Fruit fly (Drosophila melanogaster) whole organism, embryonic: ENCODE results near the gene Obp99b.

ENCODE experiments used
- CG10209 ChIP-seq: fragments of 200-800 bp; sonication (Bioruptor generic); optimal IDR thresholded peaks from 3 replicates; lab custom pipeline; 2017; ENCODE audit warnings: missing biosample characterization, mild to moderate bottlenecking, missing genetic modification characterization, missing genetic modification reagents
- CG15479 ChIP-seq: fragments of 200-800 bp; sonication (Bioruptor generic); optimal IDR thresholded peaks from 3 replicates; lab custom pipeline; 2019; ENCODE audit warnings: missing biosample characterization, mild to moderate bottlenecking, missing genetic modification characterization, moderate library complexity
- CG2120 ChIP-seq: fragments of 200-800 bp; sonication (Bioruptor generic); optimal IDR thresholded peaks from 3 replicates; lab custom pipeline; 2016; ENCODE audit warnings: missing biosample characterization, missing genetic modification characterization
- CG32532 ChIP-seq: fragments of 200-800 bp; sonication (Bioruptor generic); IDR thresholded peaks from 2 replicates; pipeline ENCODE4 v1.3.6; 2022; ENCODE audit warnings: missing biosample characterization, missing genetic modification characterization
- CG4360 ChIP-seq: fragments of 200-800 bp; sonication (Bioruptor generic); IDR thresholded peaks from 2 replicates; pipeline ENCODE4 v1.3.6; 2022; ENCODE audit warnings: missing biosample characterization, missing genetic modification characterization
- CG6175 ChIP-seq: fragments of 200-800 bp; sonication (Bioruptor generic); IDR thresholded peaks from 3 replicates; pipeline ENCODE4 v1.3.6; 2022; ENCODE audit warnings: missing biosample characterization, missing genetic modification characterization
- CG9727 ChIP-seq: fragments of 200-800 bp; sonication (Bioruptor generic); optimal IDR thresholded peaks from 3 replicates; lab custom pipeline; 2017; ENCODE audit warnings: missing biosample characterization, mild to moderate bottlenecking, missing genetic modification characterization
- D ChIP-seq, 2 experiments: fragments of 200-800 bp in 1 of 2; fragments of >200 bp in 1 of 2; sonication (Bioruptor generic) in 1 of 2; optimal IDR thresholded peaks; 2 replicates in 1 of 2; 3 replicates in 1 of 2; lab custom pipeline; 2017; ENCODE audit warnings: mild to moderate bottlenecking in 1 of 2, missing biosample characterization in 1 of 2, missing genetic modification characterization in 1 of 2, missing genetic modification reagents in 1 of 2
- Dek ChIP-seq: fragments of 200-800 bp; sonication (Bioruptor generic); optimal IDR thresholded peaks from 3 replicates; lab custom pipeline; 2019; ENCODE audit warnings: missing biosample characterization, mild to moderate bottlenecking, missing genetic modification characterization, moderate library complexity
- Drgx ChIP-seq: fragments of 200-800 bp; sonication (Bioruptor generic); IDR thresholded peaks from 2 replicates; pipeline ENCODE4 v1.3.6; 2022; ENCODE audit warnings: missing biosample characterization, missing genetic modification characterization
- HLH3B ChIP-seq: fragments of 200-800 bp; sonication (Bioruptor generic); IDR thresholded peaks from 2 replicates; pipeline ENCODE4 v1.3.6; 2022; ENCODE audit warnings: missing biosample characterization, missing genetic modification characterization
- NC2β ChIP-seq: fragments of 200-800 bp; sonication (Bioruptor generic); optimal IDR thresholded peaks from 2 replicates; lab custom pipeline; 2016; ENCODE audit warnings: missing biosample characterization, missing genetic modification characterization
- Rx ChIP-seq: fragments of 200-800 bp; sonication (Bioruptor generic); IDR thresholded peaks from 2 replicates; pipeline ENCODE4 v1.3.6; 2022; ENCODE audit warnings: missing biosample characterization, missing genetic modification characterization
- Sry-β ChIP-seq: fragments of 200-800 bp; sonication (Bioruptor generic); optimal IDR thresholded peaks from 2 replicates; lab custom pipeline; 2018; ENCODE audit warnings: missing biosample characterization, mild to moderate bottlenecking, missing genetic modification characterization, moderate library complexity
- Tbp ChIP-seq: fragments of >200 bp; optimal IDR thresholded peaks from 2 replicates; lab custom pipeline; 2018; ENCODE audit warnings: missing biosample characterization, missing genetic modification characterization
- Trl ChIP-seq, 3 experiments: fragments of >200 bp in 2 of 3; fragments of 200-800 bp in 1 of 3; sonication (Bioruptor generic) in 1 of 3; optimal IDR thresholded peaks; 2 replicates in 1 of 3; 3 replicates in 2 of 3; lab custom pipeline; 2016 to 2017; ENCODE audit warnings: missing biosample characterization in 1 of 3, missing genetic modification characterization in 1 of 3
- Usf ChIP-seq: fragments of 200-800 bp; sonication (Bioruptor generic); optimal IDR thresholded peaks from 2 replicates; lab custom pipeline; 2017; ENCODE audit warnings: missing genotype, missing biosample characterization, missing genetic modification characterization
- amos ChIP-seq: fragments of 200-800 bp; sonication (Bioruptor generic); IDR thresholded peaks from 2 replicates; pipeline ENCODE4 v1.3.6; 2022; ENCODE audit warnings: missing biosample characterization, missing genetic modification characterization; ENCODE audit not compliant: partially characterized antibody
- bowl ChIP-seq: fragments of 200-800 bp; sonication (Bioruptor generic); IDR thresholded peaks from 2 replicates; pipeline ENCODE4 v1.3.6; 2022; ENCODE audit warnings: missing biosample characterization, missing genetic modification characterization
- cad ChIP-seq: fragments of >200 bp; optimal IDR thresholded peaks from 2 replicates; lab custom pipeline; 2017; ENCODE audit warnings: missing biosample characterization, missing genetic modification characterization
- cg ChIP-seq: fragments of 200-800 bp; sonication (Bioruptor generic); optimal IDR thresholded peaks from 3 replicates; lab custom pipeline; 2019; ENCODE audit warnings: missing biosample characterization, mild to moderate bottlenecking, missing genetic modification characterization, moderate library complexity
- chinmo ChIP-seq: fragments of 200-800 bp; sonication (Bioruptor generic); IDR thresholded peaks from 4 replicates; pipeline ENCODE4 v1.3.6; 2022; ENCODE audit warnings: missing biosample characterization, missing genetic modification characterization; ENCODE audit not compliant: partially characterized antibody
- crol ChIP-seq: fragments of 200-800 bp; sonication (Bioruptor generic); IDR thresholded peaks from 2 replicates; pipeline ENCODE4 v1.3.6; 2022; ENCODE audit warnings: missing biosample characterization, missing genetic modification characterization
- gce ChIP-seq: fragments of 200-800 bp; sonication (Bioruptor generic); IDR thresholded peaks from 3 replicates; pipeline ENCODE4 v1.3.6; 2022; ENCODE audit warnings: missing biosample characterization, missing genetic modification characterization
- gem ChIP-seq: fragments of 200-800 bp; sonication (Bioruptor generic); optimal IDR thresholded peaks from 2 replicates; lab custom pipeline; 2019; ENCODE audit warnings: missing biosample characterization, mild to moderate bottlenecking, missing genetic modification characterization, moderate library complexity
- mam ChIP-seq: fragments of 200-800 bp; sonication (Bioruptor generic); optimal IDR thresholded peaks from 3 replicates; lab custom pipeline; 2016; ENCODE audit warnings: missing biosample characterization, missing genetic modification characterization
- row ChIP-seq: fragments of 200-800 bp; sonication (Bioruptor generic); IDR thresholded peaks from 3 replicates; pipeline ENCODE4 v1.3.6; 2022; ENCODE audit warnings: missing biosample characterization, missing genetic modification characterization
- sens-2 ChIP-seq: fragments of 200-800 bp; sonication (Bioruptor generic); IDR thresholded peaks from 2 replicates; pipeline ENCODE4 v1.3.6; 2022; ENCODE audit warnings: missing biosample characterization, missing genetic modification characterization
- slbo ChIP-seq: fragments of 200-800 bp; sonication (Bioruptor generic); IDR thresholded peaks from 2 replicates; pipeline ENCODE4 v1.3.6; 2022; ENCODE audit warnings: missing biosample characterization, missing genetic modification characterization
- so ChIP-seq: fragments of 200-800 bp; sonication (Bioruptor generic); IDR thresholded peaks from 3 replicates; pipeline ENCODE4 v1.3.6; 2022; ENCODE audit warnings: missing biosample characterization, missing genetic modification characterization
- tll ChIP-seq, 2 experiments: fragments of 200-800 bp in 1 of 2; fragments of >200 bp in 1 of 2; sonication (Bioruptor generic) in 1 of 2; optimal IDR thresholded peaks; 2 replicates each; lab custom pipeline; 2017 to 2019; ENCODE audit warnings: missing biosample characterization in 2 of 2, missing genetic modification characterization in 2 of 2, mild to moderate bottlenecking in 1 of 2, moderate library complexity in 1 of 2
- zen ChIP-seq: fragments of 200-800 bp; sonication (Bioruptor generic); optimal IDR thresholded peaks from 3 replicates; lab custom pipeline; 2018; ENCODE audit warnings: missing biosample characterization, mild to moderate bottlenecking, missing genetic modification characterization, moderate library complexity

Gene Obp99b

DNA sequence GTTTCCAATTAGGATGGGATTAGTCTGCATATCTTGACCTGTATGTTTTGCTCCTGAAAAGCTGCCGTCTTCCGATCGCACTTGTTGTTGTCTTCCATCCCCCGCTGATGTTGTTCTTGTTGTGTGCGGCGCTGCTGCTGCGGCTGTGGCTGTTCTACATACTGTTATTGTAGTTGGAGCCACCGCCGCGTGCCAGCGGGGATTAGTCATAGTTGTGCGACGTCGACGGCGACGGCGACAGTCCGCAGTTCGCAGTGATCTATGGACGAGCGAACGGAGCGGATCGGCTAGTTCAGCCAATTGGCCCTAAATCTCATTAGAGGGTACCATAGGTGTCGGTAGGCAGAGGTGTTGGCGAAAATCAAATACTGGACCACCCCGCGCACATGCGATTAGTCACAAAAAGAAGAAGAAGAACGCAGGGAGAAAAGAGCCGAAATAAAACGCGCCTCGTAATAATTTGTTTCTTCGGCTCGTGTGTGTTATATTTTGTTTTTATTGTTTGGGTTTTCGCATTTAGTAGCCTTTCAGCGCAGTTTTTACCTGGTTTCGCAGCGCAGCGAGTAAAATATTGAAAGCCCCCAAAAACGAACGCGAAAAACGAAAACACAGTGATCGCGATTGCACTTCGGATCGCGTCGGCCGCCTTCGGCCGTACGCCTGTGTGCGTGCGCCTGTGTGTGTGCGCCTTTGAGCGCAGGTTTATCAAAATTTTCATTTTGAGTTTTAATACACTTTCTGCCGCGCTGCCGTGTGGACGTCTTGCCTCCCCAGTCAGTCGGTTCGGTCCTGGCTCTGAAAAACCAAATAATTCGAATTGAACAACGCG, 48.8 kb upstream of the Obp99b start, which contains the start of gene kay (continued):
- TF ChIP-seq CG10209 = no peak
- 0 out of 2 replicates have a peak, but pooled peaks have one; percentile 10 for TF ChIP-seq amos

dm6 chr3R:29764249-29765042, 47.8 kb upstream of the Obp99b start:
- TF ChIP-seq sens-2 (GFP tag; lab: Robert Waterston, UW) = no peak
- peak in 1 of 2 experiments; percentile 68 for TF ChIP-seq tll (GFP tag; optimal IDR thresholded peaks at IDR 0.05; lab: Kevin White, UChicago)
- TF ChIP-seq CG4360 (GFP tag; lab: Robert Waterston, UW) = peak; percentile 79
- TF ChIP-seq zen (tag; lab: Kevin White, UChicago) = peak; percentile 89
- TF ChIP-seq CG9727 (GFP tag; lab: Kevin White, UChicago) = no peak
- TF ChIP-seq so (GFP tag; lab: Robert Waterston, UW) = no peak
- TF ChIP-seq chinmo (GFP tag; lab: Robert Waterston, UW) = 0 out of 4 replicates have a peak, but pooled peaks have one; percentile 74
- peak; percentile 62 for TF ChIP-seq Sry-β
- peak; percentile 59 for TF ChIP-seq D (optimal IDR thresholded peaks at IDR 0.05; lab: Kevin White, UChicago)
- no peak for TF ChIP-seq D (GFP tag; optimal IDR thresholded peaks at IDR 0.05; lab: Kevin White, UChicago)
- TF ChIP-seq cg (GFP tag; lab: Kevin White, UChicago) = peak; percentile 23
- TF ChIP-seq cad = peak; percentile 52
- peak; percentile 80 for TF ChIP-seq CG15479
- peak; percentile 34; the same call in 1 of the 3 replicates for TF ChIP-seq row (GFP tag; lab: Robert Waterston, UW)
- no peak for TF ChIP-seq mam (GFP tag; lab: Kevin White, UChicago)
- TF ChIP-seq Trl (optimal IDR thresholded peaks at IDR 0.05; lab: Kevin White, UChicago) = peak; percentile 66 to 84
- no peak for TF ChIP-seq Trl (GFP tag; optimal IDR thresholded peaks at IDR 0.05; lab: Kevin White, UChicago)
- no peak for TF ChIP-seq CG6175 (GFP tag; lab: Robert Waterston, UW)
- no peak for TF ChIP-seq Dek (tag; lab: Kevin White, UChicago)

DNA sequence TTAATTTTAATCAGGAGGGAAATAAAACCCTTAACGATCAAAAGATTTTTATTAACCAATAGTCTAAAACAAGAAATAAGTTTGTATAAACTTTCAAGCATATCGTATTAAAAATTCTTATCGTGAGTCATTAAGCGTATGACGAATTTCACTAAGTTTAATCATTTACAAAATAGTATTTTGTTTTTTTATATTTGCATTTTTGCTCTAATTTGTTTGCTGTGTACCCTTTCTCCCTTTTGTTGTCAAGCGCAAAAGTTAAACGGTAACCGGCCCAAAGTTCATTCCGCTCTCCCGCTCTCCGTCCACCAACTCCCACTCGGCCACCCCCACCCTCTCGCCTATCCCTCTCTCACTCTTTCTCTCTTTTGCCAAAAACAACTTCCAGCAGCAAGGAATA, 47.1 kb upstream of the Obp99b start:
- TF ChIP-seq crol (GFP tag; lab: Robert Waterston, UW) = 0 out of 2 replicates have a peak, but pooled peaks have one; percentile 21
- TF ChIP-seq gce = no peak
- peak; percentile 6; the same call in 1 of the 2 replicates for TF ChIP-seq Drgx
- 0 out of 3 replicates have a peak, but pooled peaks have one; percentile 11 for TF ChIP-seq row (GFP tag; lab: Robert Waterston, UW)
- TF ChIP-seq Usf (GFP tag; lab: Kevin White, UChicago) = no peak
- TF ChIP-seq bowl (GFP tag; lab: Robert Waterston, UW) = no peak
- TF ChIP-seq HLH3B (GFP tag; lab: Robert Waterston, UW) = 0 out of 2 replicates have a peak, but pooled peaks have one; percentile 28
- TF ChIP-seq Rx (GFP tag; lab: Robert Waterston, UW) = 0 out of 2 replicates have a peak, but pooled peaks have one; percentile 3
- TF ChIP-seq slbo (GFP tag; lab: Robert Waterston, UW) = peak; percentile 55; the same call in 1 of the 2 replicates
- TF ChIP-seq CG2120 (GFP tag; lab: Kevin White, UChicago) = peak; percentile 18
- no peak for TF ChIP-seq Tbp (GFP tag; lab: Kevin White, UChicago)
- TF ChIP-seq CG32532 (GFP tag; lab: Robert Waterston, UW) = peak; percentile 39; the same call in 1 of the 2 replicates
- TF ChIP-seq gem (tag; lab: Kevin White, UChicago) = peak; percentile 24
- TF ChIP-seq NC2β (GFP tag; lab: Kevin White, UChicago) = no peak
